Worm (Caenorhabditis elegans) whole organism, late embryonic: ENCODE data around the gene anmt-1.

Source experiments
- ceh-9 ChIP-seq: sonication (generic microtip); optimal IDR thresholded peaks from 2 replicates; lab custom pipeline; 2016; ENCODE audit warnings: mild to moderate bottlenecking, missing genetic modification characterization, inconsistent platforms, missing compliant biosample characterization
- fkh-10 ChIP-seq: fragments of 150-350 bp; optimal IDR thresholded peaks from 2 replicates; lab custom pipeline; 2014; ENCODE audit warnings: missing biosample characterization, missing genetic modification reagents, missing genetic modification characterization
- mec-3 ChIP-seq: sonication (generic microtip); optimal IDR thresholded peaks from 2 replicates; lab custom pipeline; 2016; ENCODE audit warnings: borderline replicate concordance, missing genetic modification characterization, missing compliant biosample characterization
- nhr-11 ChIP-seq: fragments of 150-350 bp; optimal IDR thresholded peaks from 2 replicates; lab custom pipeline; 2014; ENCODE audit warnings: missing biosample characterization, missing genetic modification characterization
- pag-3 ChIP-seq: sonication (generic microtip); optimal IDR thresholded peaks from 2 replicates; lab custom pipeline; 2016; ENCODE audit warnings: missing compliant biosample characterization, missing genetic modification characterization, borderline replicate concordance
- pat-9 ChIP-seq: fragments of 200-800 bp; sonication (Bioruptor generic); optimal IDR thresholded peaks from 2 replicates; lab custom pipeline; 2018; ENCODE audit warnings: mild to moderate bottlenecking, missing genetic modification characterization, moderate library complexity, missing compliant biosample characterization
- ztf-16 ChIP-seq: sonication (generic microtip); optimal IDR thresholded peaks from 2 replicates; lab custom pipeline; 2017; ENCODE audit warnings: missing genetic modification characterization, missing compliant biosample characterization

DNA sequence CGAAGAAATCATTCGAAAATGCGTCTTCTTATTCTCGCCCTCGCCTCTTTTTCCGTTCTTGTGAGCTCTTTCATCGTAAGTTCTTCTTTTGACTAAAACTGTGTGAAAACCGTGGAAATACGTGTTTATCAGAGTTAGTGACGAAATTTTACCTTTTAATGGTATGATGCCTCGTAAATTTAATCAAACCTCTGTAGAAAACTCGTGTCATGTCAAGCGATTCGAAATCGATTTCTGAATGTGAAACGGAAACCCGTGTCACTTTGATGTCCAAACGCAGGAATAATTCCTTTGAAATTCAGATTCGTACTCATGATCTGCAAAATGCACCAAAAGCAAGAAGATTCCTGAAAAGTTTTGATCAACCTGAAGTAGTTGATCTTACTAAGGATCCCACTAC, 36.0 kb upstream of the anmt-1 start, which contains the start of gene F22B7.3:
- no peak for TF ChIP-seq pat-9
- no peak for TF ChIP-seq mec-3
- TF ChIP-seq fkh-10 = no peak
- TF ChIP-seq ztf-16 (tag; lab: Kevin White, UChicago) = no peak
- no peak for TF ChIP-seq pag-3 (tag; lab: Kevin White, UChicago)
- no peak for TF ChIP-seq nhr-11 (tag; lab: Kevin White, UChicago)
- no peak for TF ChIP-seq ceh-9 (tag; lab: Kevin White, UChicago)
